Fruit fly (Drosophila melanogaster): ENCODE measurements around the gene NAAT1.

NAAT1 gene

DNA sequence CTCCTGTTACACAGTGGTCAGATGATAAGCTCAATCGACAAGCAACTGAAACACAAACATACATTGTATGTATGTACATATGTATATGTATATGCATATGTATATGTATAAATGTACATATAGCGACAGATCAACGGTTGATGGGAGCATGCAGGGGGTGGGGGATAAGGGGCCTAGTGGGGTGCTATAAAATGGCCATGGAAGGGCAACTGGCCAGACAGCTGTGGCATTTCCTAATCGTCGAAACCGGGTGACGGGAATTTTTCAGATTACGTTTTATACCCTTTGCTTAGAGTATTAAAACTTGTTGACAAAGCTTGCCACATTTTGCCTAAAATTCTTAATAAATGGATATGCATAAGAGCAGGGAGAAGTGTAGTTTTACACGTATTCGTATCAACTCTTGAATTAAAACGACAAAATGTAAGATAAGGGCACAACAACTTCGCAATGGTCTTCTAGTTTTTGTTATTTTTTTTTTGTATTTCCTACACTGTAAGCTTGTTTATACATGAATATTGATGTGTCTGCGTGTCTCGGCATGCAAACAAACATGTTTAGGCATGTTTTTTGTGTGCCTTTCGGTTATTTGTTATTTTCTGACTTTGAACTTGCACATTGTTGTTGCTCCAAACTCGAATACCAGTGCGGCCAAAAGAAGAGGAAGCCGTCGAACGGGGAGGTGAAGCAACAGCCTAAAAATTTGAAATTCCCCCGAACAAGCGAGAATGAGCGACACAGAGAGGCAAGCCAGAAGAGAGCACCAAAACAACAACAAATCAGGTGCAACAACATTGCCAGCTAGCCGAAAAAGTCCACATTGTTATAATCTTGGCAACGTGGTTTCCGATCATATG lies 8.6 kb upstream of the NAAT1 start (continued):
- TF ChIP-seq CG9932 (GFP tag; IDR thresholded peaks at IDR 0.05) (peak; percentile 77), CG18619 (GFP tag; optimal IDR thresholded peaks at IDR 0.05) (peak; percentile 72), onecut (GFP tag; IDR thresholded peaks at IDR 0.05) (peak; percentile 71), Abd-B (GFP tag; optimal IDR thresholded peaks at IDR 0.05) (peak; percentile 73), CG15514 (GFP tag; optimal IDR thresholded peaks at IDR 0.05) (peak; percentile 59), CG18011 (GFP tag; optimal IDR thresholded peaks at IDR 0.05) (peak; percentile 29), exex (tag; optimal IDR thresholded peaks at IDR 0.05) (peak; percentile 57), Ets65A (GFP tag) (peak; percentile 90), CG2116 (GFP tag; optimal IDR thresholded peaks at IDR 0.05) (no peak), stwl (tag; optimal IDR thresholded peaks at IDR 0.05) (no peak), cas (GFP tag; IDR thresholded peaks at IDR 0.05) (0 out of 2 replicates have a peak, but pooled peaks have one; percentile 23), CG32772 (GFP tag; IDR thresholded peaks at IDR 0.05) (peak; percentile 74), Sox100B (GFP tag; optimal IDR thresholded peaks at IDR 0.05) (peak; percentile 81), CG4328 (GFP tag; optimal IDR thresholded peaks at IDR 0.05) (peak; percentile 43), zen (tag; optimal IDR thresholded peaks at IDR 0.05) (peak; percentile 30), CG2199 (GFP tag; IDR thresholded peaks at IDR 0.05) (0 out of 3 replicates have a peak, but pooled peaks have one; percentile 63), Doc3 (GFP tag; IDR thresholded peaks at IDR 0.05; ENCODE audit: partially characterized antibody) (no peak), Dp (GFP tag; optimal IDR thresholded peaks at IDR 0.05) (no peak), Jarid2 (GFP tag; optimal IDR thresholded peaks at IDR 0.05) (peak; percentile 49), Ptx1 (GFP tag; IDR thresholded peaks at IDR 0.05) (peak; percentile 87), bcd (GFP tag; optimal IDR thresholded peaks at IDR 0.05) (peak; percentile 76), Spps (tag; optimal IDR thresholded peaks at IDR 0.05) (peak; percentile 15), wdn (GFP tag; IDR thresholded peaks at IDR 0.05) (peak; percentile 76), CG2678 (tag; optimal IDR thresholded peaks at IDR 0.05) (peak; percentile 86), CG12071 (GFP tag; optimal IDR thresholded peaks at IDR 0.05) (peak; percentile 72), CG10979 (tag; optimal IDR thresholded peaks at IDR 0.05) (peak; percentile 58), Atf-2 (GFP tag; optimal IDR thresholded peaks at IDR 0.05) (peak; percentile 55), CG8089 (GFP tag; optimal IDR thresholded peaks at IDR 0.05) (peak; percentile 41), vnd (GFP tag; IDR thresholded peaks at IDR 0.05; ENCODE audit: partially characterized antibody) (no peak), CG16815 (GFP tag; optimal IDR thresholded peaks at IDR 0.05) (peak; percentile 3), Nf-YC (tag; optimal IDR thresholded peaks at IDR 0.05) (no peak), CG10267 (tag; optimal IDR thresholded peaks at IDR 0.05) (peak; percentile 38), unc-4 (GFP tag; IDR thresholded peaks at IDR 0.05; ENCODE audit: partially characterized antibody) (no peak), ac (GFP tag; optimal IDR thresholded peaks at IDR 0.05) (no peak), CG9609 (GFP tag; optimal IDR thresholded peaks at IDR 0.05) (peak; percentile 53), pros (GFP tag; optimal IDR thresholded peaks at IDR 0.05) (no peak), Dip3 (GFP tag; optimal IDR thresholded peaks at IDR 0.05) (no peak), HLH3B (GFP tag; IDR thresholded peaks at IDR 0.05) (peak; percentile 73; the same call in 1 of the 2 replicates), CG16863 (GFP tag; optimal IDR thresholded peaks at IDR 0.05) (peak; percentile 60), Atf3 (GFP tag; optimal IDR thresholded peaks at IDR 0.05) (peak; percentile 10), bab2 (GFP tag; optimal IDR thresholded peaks at IDR 0.05) (peak; percentile 65), TFAM (GFP tag; optimal IDR thresholded peaks at IDR 0.05) (no peak), ssp (GFP tag; IDR thresholded peaks at IDR 0.05) (peak; percentile 62), Fer2 (tag; optimal IDR thresholded peaks at IDR 0.05) (peak; percentile 51), Hr39 (optimal IDR thresholded peaks at IDR 0.05) (no peak), dmrt99B (tag; optimal IDR thresholded peaks at IDR 0.05) (peak; percentile 87), Vsx1 (GFP tag; optimal IDR thresholded peaks at IDR 0.05) (peak; percentile 44), sqz (GFP tag; optimal IDR thresholded peaks at IDR 0.05) (peak; percentile 86)

Data from whole organism, embryonic.